Fruit fly (Drosophila melanogaster) whole organism: ENCODE results near the gene bmm.

Experiments
- CG8478 ChIP-seq: fragments of >200 bp; optimal IDR thresholded peaks from 2 replicates; lab custom pipeline; 2018; ENCODE audit warnings: inconsistent platforms
- EcR ChIP-seq, 2 experiments: fragments of >200 bp; optimal IDR thresholded peaks; 2 replicates each; lab custom pipeline; 2017; ENCODE audit warnings: missing biosample characterization in 2 of 2, missing genetic modification characterization in 2 of 2, missing genetic modification reagents in 2 of 2
- pan ChIP-seq: fragments of >200 bp; optimal IDR thresholded peaks from 2 replicates; lab custom pipeline; 2017
- usp ChIP-seq: fragments of >200 bp; optimal IDR thresholded peaks from 2 replicates; lab custom pipeline; 2017; ENCODE audit warnings: missing biosample characterization, missing genetic modification characterization, mixed read lengths

DNA sequence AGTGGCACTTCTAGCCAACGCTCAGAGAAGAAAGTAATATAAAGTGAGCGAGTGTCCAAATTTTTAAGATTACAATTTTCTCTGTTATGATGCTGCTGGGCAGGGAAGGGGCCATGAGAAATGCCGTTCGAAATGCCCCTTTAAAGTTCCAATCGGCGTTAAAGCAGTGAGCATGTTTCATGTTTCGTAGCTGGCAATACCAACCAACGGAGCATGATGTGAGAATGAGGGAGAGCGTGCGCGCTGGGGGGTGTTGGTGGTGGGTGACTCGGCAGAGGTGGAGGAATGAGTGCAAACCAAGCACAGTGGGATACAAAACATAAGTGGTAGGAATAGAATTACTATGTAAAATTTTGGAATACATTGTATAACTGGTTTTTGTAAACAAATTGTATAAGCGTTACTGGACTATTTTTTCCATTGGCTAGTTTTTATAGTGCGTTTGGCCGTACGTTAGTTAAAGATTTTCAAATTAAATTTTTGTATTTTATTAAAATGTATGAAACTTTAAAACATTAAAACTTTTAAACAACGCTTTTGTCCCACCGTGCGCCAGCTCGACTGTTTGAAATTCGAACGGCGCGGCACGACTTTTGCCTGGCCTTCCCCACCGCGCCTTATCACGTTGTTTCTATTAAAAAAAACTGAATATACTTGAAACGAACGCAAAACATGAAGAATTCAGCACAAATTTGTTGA lies 27.0 kb downstream of the bmm start:
- TF ChIP-seq pan (lab: Kevin White, UChicago) (no peak), EcR (GFP tag; optimal IDR thresholded peaks at IDR 0.05; lab: Kevin White, UChicago) (no peak), CG8478 (lab: Kevin White, UChicago) (no peak), usp (GFP tag; lab: Kevin White, UChicago) (no peak)
